Worm (Caenorhabditis elegans) whole organism, young adult: ENCODE results near the gene C09G9.8.

Source experiments
- B0261.1 ChIP-seq: sonication (generic microtip); optimal IDR thresholded peaks from 2 replicates; lab custom pipeline; 2016; ENCODE audit warnings: mild to moderate bottlenecking, missing genetic modification characterization, moderate library complexity, missing compliant biosample characterization
- F23B12.7 ChIP-seq: sonication (generic microtip); optimal IDR thresholded peaks from 2 replicates; lab custom pipeline; 2017; ENCODE audit warnings: missing genetic modification characterization, mild to moderate bottlenecking, missing compliant biosample characterization, antibody characterized with exemption, moderate library complexity; ENCODE audit not compliant: insufficient read depth
- F37B4.10 ChIP-seq: fragments of 200-800 bp; sonication (Bioruptor generic); IDR thresholded peaks from 2 replicates; pipeline ENCODE4 v1.3.6; 2022; ENCODE audit warnings: missing genetic modification characterization, missing compliant biosample characterization
- F39B2.1 ChIP-seq: fragments of 200-800 bp; sonication (Bioruptor generic); IDR thresholded peaks from 2 replicates; pipeline ENCODE4 v1.3.6; 2022; ENCODE audit warnings: missing genetic modification reagents, missing genetic modification characterization, missing compliant biosample characterization
- F52B5.7 ChIP-seq: sonication (generic microtip); optimal IDR thresholded peaks from 2 replicates; lab custom pipeline; 2016; ENCODE audit warnings: mild to moderate bottlenecking, missing genetic modification characterization, missing compliant biosample characterization
- F57C9.4 ChIP-seq: sonication (generic microtip); optimal IDR thresholded peaks from 2 replicates; lab custom pipeline; 2017; ENCODE audit warnings: mild to moderate bottlenecking, missing genetic modification characterization, missing compliant biosample characterization
- T26A5.8 ChIP-seq: sonication (generic microtip); optimal IDR thresholded peaks from 2 replicates; lab custom pipeline; 2016; ENCODE audit warnings: missing genetic modification characterization, missing compliant biosample characterization
- Y95B8A.8 ChIP-seq: fragments of 200-800 bp; sonication (Bioruptor generic); IDR thresholded peaks from 2 replicates; pipeline ENCODE4 v1.3.6; 2022; ENCODE audit warnings: missing genetic modification reagents, missing genetic modification characterization, missing compliant biosample characterization
- ZK185.1 ChIP-seq: sonication (generic microtip); optimal IDR thresholded peaks from 2 replicates; lab custom pipeline; 2016; ENCODE audit warnings: mild to moderate bottlenecking, missing genetic modification characterization, missing compliant biosample characterization; ENCODE audit not compliant: poor library complexity, severe bottlenecking
- attf-5 ChIP-seq: fragments of 200-800 bp; sonication (Bioruptor generic); optimal IDR thresholded peaks from 2 replicates; lab custom pipeline; 2018; ENCODE audit warnings: mild to moderate bottlenecking, missing genetic modification characterization, missing compliant biosample characterization
- bed-1 ChIP-seq: fragments of 200-800 bp; sonication (Bioruptor generic); IDR thresholded peaks from 2 replicates; pipeline ENCODE4 v1.3.6; 2022; ENCODE audit warnings: missing genetic modification reagents, missing genetic modification characterization, missing compliant biosample characterization
- cebp-2 ChIP-seq: fragments of 200-800 bp; sonication (Bioruptor generic); IDR thresholded peaks from 2 replicates; pipeline ENCODE4 v1.3.6; 2022; ENCODE audit warnings: missing genetic modification characterization, missing compliant biosample characterization
- ceh-27 ChIP-seq: fragments of 200-800 bp; sonication (Bioruptor generic); optimal IDR thresholded peaks from 2 replicates; lab custom pipeline; 2018; ENCODE audit warnings: mild to moderate bottlenecking, missing genetic modification characterization, moderate library complexity, missing compliant biosample characterization
- ceh-58 ChIP-seq: fragments of 200-800 bp; sonication (Bioruptor generic); IDR thresholded peaks from 2 replicates; pipeline ENCODE4 v1.3.6; 2022; ENCODE audit warnings: missing genetic modification characterization, missing compliant biosample characterization
- ceh-79 ChIP-seq: sonication (generic microtip); optimal IDR thresholded peaks from 2 replicates; lab custom pipeline; 2017; ENCODE audit warnings: mild to moderate bottlenecking, missing genetic modification characterization, missing compliant biosample characterization
- chd-7 ChIP-seq: sonication (generic microtip); optimal IDR thresholded peaks from 2 replicates; lab custom pipeline; 2016; ENCODE audit warnings: mild to moderate bottlenecking, missing genetic modification characterization, moderate library complexity, missing compliant biosample characterization
- egl-18 ChIP-seq: fragments of 200-800 bp; sonication (Bioruptor generic); IDR thresholded peaks from 2 replicates; pipeline ENCODE4 v1.3.6; 2022; ENCODE audit warnings: missing genetic modification reagents, missing genetic modification characterization, missing compliant biosample characterization
- egl-44 ChIP-seq: fragments of 200-800 bp; sonication (Bioruptor generic); IDR thresholded peaks from 2 replicates; pipeline ENCODE4 v1.3.6; 2022; ENCODE audit warnings: missing genetic modification reagents, missing genetic modification characterization, missing compliant biosample characterization
- egrh-3 ChIP-seq: fragments of 200-800 bp; sonication (Bioruptor generic); IDR thresholded peaks from 2 replicates; pipeline ENCODE4 v1.3.6; 2022; ENCODE audit warnings: missing genetic modification reagents, missing genetic modification characterization, missing compliant biosample characterization
- ekl-4 ChIP-seq: fragments of 200-800 bp; sonication (Bioruptor generic); IDR thresholded peaks from 2 replicates; pipeline ENCODE4 v1.3.6; 2022; ENCODE audit warnings: missing genetic modification reagents, missing genetic modification characterization, missing compliant biosample characterization
- him-1 ChIP-seq: sonication (generic microtip); optimal IDR thresholded peaks from 2 replicates; lab custom pipeline; 2016; ENCODE audit warnings: missing genotype, missing genetic modification reagents, missing genetic modification characterization, missing compliant biosample characterization
- hlh-12 ChIP-seq: sonication (generic microtip); optimal IDR thresholded peaks from 2 replicates; lab custom pipeline; 2016; ENCODE audit warnings: missing genetic modification characterization, missing compliant biosample characterization
- hrde-1 ChIP-seq: sonication (generic microtip); optimal IDR thresholded peaks from 2 replicates; lab custom pipeline; 2016; ENCODE audit warnings: missing genetic modification characterization, mild to moderate bottlenecking, missing compliant biosample characterization, moderate library complexity, missing genotype, missing genetic modification reagents, borderline replicate concordance
- lir-1 ChIP-seq: fragments of 200-800 bp; sonication (Bioruptor generic); conservative IDR thresholded peaks from 2 replicates; pipeline ENCODE4 v1.3.6; 2022; ENCODE audit warnings: missing genetic modification reagents, missing genetic modification characterization, missing compliant biosample characterization
- mxl-1 ChIP-seq: sonication (generic microtip); optimal IDR thresholded peaks from 2 replicates; lab custom pipeline; 2016; ENCODE audit warnings: missing genetic modification characterization, missing compliant biosample characterization
- nfyb-1 ChIP-seq: fragments of 200-800 bp; sonication (Bioruptor generic); IDR thresholded peaks from 2 replicates; pipeline ENCODE4 v1.3.6; 2022; ENCODE audit warnings: missing genetic modification reagents, missing genetic modification characterization, missing compliant biosample characterization
- pbrm-1 ChIP-seq: fragments of 200-800 bp; sonication (Bioruptor generic); IDR thresholded peaks from 2 replicates; pipeline ENCODE4 v1.3.6; 2022; ENCODE audit warnings: missing genetic modification reagents, missing genetic modification characterization, missing compliant biosample characterization
- rpc-1 ChIP-seq, 2 experiments: fragments of 150-350 bp in 1 of 2; sonication (generic microtip) in 1 of 2; optimal IDR thresholded peaks; 2 replicates each; lab custom pipeline; 2014 to 2018; ENCODE audit warnings: missing biosample characterization in 1 of 2, missing genetic modification characterization in 1 of 2, missing genetic modification reagents in 1 of 2, missing genotype in 1 of 2
- unc-130 ChIP-seq: sonication (generic microtip); optimal IDR thresholded peaks from 2 replicates; lab custom pipeline; 2016; ENCODE audit warnings: missing genetic modification reagents, missing genetic modification characterization, missing compliant biosample characterization
- unc-62 ChIP-seq: fragments of 150-350 bp; optimal IDR thresholded peaks from 2 replicates; lab custom pipeline; 2014; ENCODE audit warnings: missing biosample characterization, missing genetic modification reagents, missing genetic modification characterization
- xnd-1 ChIP-seq: sonication (generic microtip); optimal IDR thresholded peaks from 2 replicates; lab custom pipeline; 2016; ENCODE audit warnings: missing genotype, missing genetic modification reagents, missing genetic modification characterization, missing compliant biosample characterization
- zfh-2 ChIP-seq: fragments of 200-800 bp; sonication (Bioruptor generic); conservative IDR thresholded peaks from 2 replicates; pipeline ENCODE4 v1.3.6; 2022; ENCODE audit warnings: missing genetic modification reagents, missing genetic modification characterization, missing compliant biosample characterization
- zim-3 ChIP-seq: sonication (generic microtip); optimal IDR thresholded peaks from 2 replicates; lab custom pipeline; 2017; ENCODE audit warnings: mild to moderate bottlenecking, missing genetic modification characterization, moderate library complexity, missing compliant biosample characterization
- ztf-28 ChIP-seq: fragments of 200-800 bp; sonication (Bioruptor generic); IDR thresholded peaks from 2 replicates; pipeline ENCODE4 v1.3.6; 2022; ENCODE audit warnings: missing genetic modification reagents, missing genetic modification characterization, missing compliant biosample characterization
- ztf-6 ChIP-seq: fragments of 200-800 bp; sonication (Bioruptor generic); IDR thresholded peaks from 2 replicates; pipeline ENCODE4 v1.3.6; 2022; ENCODE audit warnings: missing genetic modification reagents, missing genetic modification characterization, missing compliant biosample characterization

The C09G9.8 gene

ce11 chrIV:8847918-8848317 is 33.4 kb upstream of the C09G9.8 start, which contains the start of gene col-118:
TSS of gene col-118 (plus strand) at chrIV:8848218.
- no peak for TF ChIP-seq unc-130
- TF ChIP-seq attf-5 (GFP tag; lab: Kevin White, UChicago) = no peak
- no peak for TF ChIP-seq lir-1 (GFP tag; lab: Robert Waterston, UW)
- TF ChIP-seq ztf-6 (GFP tag; lab: Robert Waterston, UW) = no peak
- no peak for TF ChIP-seq F39B2.1 (GFP tag; lab: Robert Waterston, UW)
- no peak for TF ChIP-seq hrde-1 (tag; lab: Kevin White, UChicago)
- TF ChIP-seq pbrm-1 (GFP tag; lab: Robert Waterston, UW) = no peak
- no peak for TF ChIP-seq unc-62 (GFP tag; lab: Kevin White, UChicago)
- TF ChIP-seq xnd-1 (tag; lab: Kevin White, UChicago) = no peak

ce11 chrIV:8848983-8849382 is 32.3 kb upstream of the C09G9.8 start:
- TF ChIP-seq egl-44 (GFP tag; lab: Robert Waterston, UW) (no peak), F23B12.7 (no peak), T26A5.8 (no peak), Y95B8A.8 (GFP tag; lab: Robert Waterston, UW) (no peak), zfh-2 (peak; percentile 83), xnd-1 (tag; lab: Kevin White, UChicago) (no peak), chd-7 (tag; lab: Kevin White, UChicago) (no peak), egrh-3 (GFP tag; lab: Robert Waterston, UW) (peak; percentile 35; the same call in 1 of the 2 replicates), cebp-2 (GFP tag; lab: Robert Waterston, UW) (no peak), F37B4.10 (GFP tag; lab: Robert Waterston, UW) (no peak), B0261.1 (tag; lab: Kevin White, UChicago) (no peak), rpc-1 (optimal IDR thresholded peaks at IDR 0.05; lab: Kevin White, UChicago) (no peak), rpc-1 (tag; optimal IDR thresholded peaks at IDR 0.05; lab: Kevin White, UChicago) (no peak), zim-3 (no peak), F52B5.7 (no peak), egl-18 (GFP tag; lab: Robert Waterston, UW) (no peak), attf-5 (GFP tag; lab: Kevin White, UChicago) (no peak)

- TF ChIP-seq hlh-12 (tag; lab: Kevin White, UChicago) (no peak), ztf-28 (GFP tag; lab: Robert Waterston, UW) (no peak), bed-1 (GFP tag; lab: Robert Waterston, UW) (no peak), ztf-6 (GFP tag; lab: Robert Waterston, UW) (no peak), ZK185.1 (tag; lab: Kevin White, UChicago) (no peak), him-1 (tag; lab: Kevin White, UChicago) (no peak), ceh-58 (no peak), ekl-4 (GFP tag; lab: Robert Waterston, UW) (peak; percentile 31; the same call in 1 of the 2 replicates), F57C9.4 (no peak), nfyb-1 (GFP tag; lab: Robert Waterston, UW) (no peak), ceh-27 (GFP tag; lab: Kevin White, UChicago) (no peak), hrde-1 (tag; lab: Kevin White, UChicago) (no peak), mxl-1 (tag; lab: Kevin White, UChicago) (no peak), egrh-3 (GFP tag; lab: Robert Waterston, UW) (peak; percentile 75; the same call in 1 of the 2 replicates), zfh-2 (peak; percentile 87)
These were observed 30.5 kb upstream of the C09G9.8 start for ce11 chrIV:8850807-8851206.

ce11 chrIV:8852194-8852593 is 29.1 kb upstream of the C09G9.8 start, which contains the start of gene alp-1:
TSS of gene alp-1 (plus strand) at chrIV:8852494.
- TF ChIP-seq ceh-79 (tag; lab: Kevin White, UChicago) (no peak), him-1 (tag; lab: Kevin White, UChicago) (no peak), bed-1 (GFP tag; lab: Robert Waterston, UW) (no peak)
